Worm (Caenorhabditis elegans) whole organism, young adult: ENCODE results near the gene serp-1.2.

Source experiments
- attf-6 ChIP-seq: fragments of 200-800 bp; sonication (Bioruptor generic); IDR thresholded peaks from 2 replicates; pipeline ENCODE4 v1.3.6; 2022; ENCODE audit warnings: missing genetic modification reagents, missing genetic modification characterization, missing compliant biosample characterization
- cebp-1 ChIP-seq, 2 experiments: fragments of 200-800 bp in 1 of 2; sonication (Bioruptor generic) in 1 of 2; sonication (generic microtip) in 1 of 2; IDR thresholded peaks in 1 of 2; optimal IDR thresholded peaks in 1 of 2; 2 replicates each; pipeline versions ENCODE4 v1.3.6 to Lab custom; 2017 to 2022; ENCODE audit warnings: missing compliant biosample characterization in 2 of 2, missing genetic modification characterization in 2 of 2, mild to moderate bottlenecking in 1 of 2, missing genetic modification reagents in 1 of 2, moderate library complexity in 1 of 2
- dpl-1 ChIP-seq: fragments of 150-350 bp; optimal IDR thresholded peaks from 2 replicates; lab custom pipeline; 2014; ENCODE audit warnings: missing biosample characterization, missing genetic modification reagents, missing genetic modification characterization
- ets-4 ChIP-seq: fragments of 200-800 bp; sonication (Bioruptor generic); optimal IDR thresholded peaks from 2 replicates; lab custom pipeline; 2018; ENCODE audit warnings: mild to moderate bottlenecking, missing genetic modification characterization, missing compliant biosample characterization
- gei-17 ChIP-seq: fragments of 200-800 bp; sonication (Bioruptor generic); optimal IDR thresholded peaks from 2 replicates; lab custom pipeline; 2018; ENCODE audit warnings: mild to moderate bottlenecking, missing genetic modification characterization, missing compliant biosample characterization
- lin-40 ChIP-seq: sonication (generic microtip); optimal IDR thresholded peaks from 2 replicates; lab custom pipeline; 2016; ENCODE audit warnings: missing genetic modification characterization, mild to moderate bottlenecking, missing compliant biosample characterization, missing genotype, missing genetic modification reagents
- lsy-27 ChIP-seq: sonication (generic microtip); optimal IDR thresholded peaks from 2 replicates; lab custom pipeline; 2017; ENCODE audit warnings: missing genetic modification characterization, mild to moderate bottlenecking, missing compliant biosample characterization, antibody characterized with exemption, missing genotype, borderline replicate concordance; ENCODE audit not compliant: insufficient read depth
- nhr-80 ChIP-seq: sonication (generic microtip); optimal IDR thresholded peaks from 2 replicates; lab custom pipeline; 2016; ENCODE audit warnings: missing genetic modification characterization, missing compliant biosample characterization
- pha-4 ChIP-seq: fragments of 150-350 bp; sonication (generic microtip); optimal IDR thresholded peaks from 2 replicates; lab custom pipeline; 2014; ENCODE audit warnings: missing biosample characterization, missing genetic modification reagents, missing genetic modification characterization
- sea-2 ChIP-seq: fragments of 200-800 bp; sonication (Bioruptor generic); IDR thresholded peaks from 2 replicates; pipeline ENCODE4 v1.3.6; 2022; ENCODE audit warnings: missing genetic modification characterization, missing compliant biosample characterization
- unc-130 ChIP-seq: sonication (generic microtip); optimal IDR thresholded peaks from 2 replicates; lab custom pipeline; 2016; ENCODE audit warnings: missing genetic modification reagents, missing genetic modification characterization, missing compliant biosample characterization
- unc-62 ChIP-seq: fragments of 150-350 bp; optimal IDR thresholded peaks from 2 replicates; lab custom pipeline; 2014; ENCODE audit warnings: missing biosample characterization, missing genetic modification reagents, missing genetic modification characterization
- ztf-28 ChIP-seq: fragments of 200-800 bp; sonication (Bioruptor generic); IDR thresholded peaks from 2 replicates; pipeline ENCODE4 v1.3.6; 2022; ENCODE audit warnings: missing genetic modification reagents, missing genetic modification characterization, missing compliant biosample characterization
- ztf-6 ChIP-seq: fragments of 200-800 bp; sonication (Bioruptor generic); IDR thresholded peaks from 2 replicates; pipeline ENCODE4 v1.3.6; 2022; ENCODE audit warnings: missing genetic modification reagents, missing genetic modification characterization, missing compliant biosample characterization

DNA sequence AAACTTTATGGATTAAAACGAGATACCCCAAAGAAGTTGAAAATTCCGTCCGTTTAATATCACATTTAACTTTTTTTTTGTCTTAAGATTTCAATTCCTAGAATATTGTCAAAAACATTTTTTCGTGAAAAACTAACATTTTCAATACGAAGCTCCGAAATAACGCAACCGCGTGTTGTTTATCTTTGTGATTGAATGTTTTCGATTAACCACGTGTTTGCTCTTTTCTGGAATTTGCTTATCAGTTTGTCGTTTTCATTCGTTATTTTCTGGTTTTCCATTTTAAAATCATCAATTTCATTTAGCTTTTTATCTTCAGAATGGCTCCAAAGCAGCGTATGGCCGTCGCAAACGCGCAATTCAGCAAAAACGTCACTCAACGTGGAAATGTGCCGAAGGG is at the start of gene serp-1.2:
- no peak for TF ChIP-seq ztf-28 (GFP tag; lab: Robert Waterston, UW)
- TF ChIP-seq pha-4 (tag; lab: Kevin White, UChicago): no peak
- no peak for TF ChIP-seq unc-62 (GFP tag; lab: Kevin White, UChicago)
- no peak for TF ChIP-seq lsy-27 (tag; lab: Kevin White, UChicago)
- peak; percentile 66 for TF ChIP-seq nhr-80 (tag; lab: Kevin White, UChicago)
- TF ChIP-seq ets-4 (GFP tag; lab: Kevin White, UChicago): no peak
- TF ChIP-seq ztf-6 (GFP tag; lab: Robert Waterston, UW): no peak
- TF ChIP-seq dpl-1 (GFP tag; lab: Kevin White, UChicago): no peak
- no peak for TF ChIP-seq unc-130 (GFP tag; lab: Kevin White, UChicago)
- TF ChIP-seq lin-40 (tag; lab: Kevin White, UChicago): no peak
- no peak for TF ChIP-seq attf-6 (GFP tag; lab: Robert Waterston, UW)
- TF ChIP-seq gei-17 (GFP tag; lab: Kevin White, UChicago): no peak
- no peak for TF ChIP-seq sea-2 (GFP tag; lab: Robert Waterston, UW)
- no peak for TF ChIP-seq cebp-1 (GFP tag; IDR thresholded peaks at IDR 0.05; lab: Robert Waterston, UW)
- TF ChIP-seq cebp-1 (tag; optimal IDR thresholded peaks at IDR 0.05; lab: Kevin White, UChicago): no peak
